In the genomic region with DNA sequence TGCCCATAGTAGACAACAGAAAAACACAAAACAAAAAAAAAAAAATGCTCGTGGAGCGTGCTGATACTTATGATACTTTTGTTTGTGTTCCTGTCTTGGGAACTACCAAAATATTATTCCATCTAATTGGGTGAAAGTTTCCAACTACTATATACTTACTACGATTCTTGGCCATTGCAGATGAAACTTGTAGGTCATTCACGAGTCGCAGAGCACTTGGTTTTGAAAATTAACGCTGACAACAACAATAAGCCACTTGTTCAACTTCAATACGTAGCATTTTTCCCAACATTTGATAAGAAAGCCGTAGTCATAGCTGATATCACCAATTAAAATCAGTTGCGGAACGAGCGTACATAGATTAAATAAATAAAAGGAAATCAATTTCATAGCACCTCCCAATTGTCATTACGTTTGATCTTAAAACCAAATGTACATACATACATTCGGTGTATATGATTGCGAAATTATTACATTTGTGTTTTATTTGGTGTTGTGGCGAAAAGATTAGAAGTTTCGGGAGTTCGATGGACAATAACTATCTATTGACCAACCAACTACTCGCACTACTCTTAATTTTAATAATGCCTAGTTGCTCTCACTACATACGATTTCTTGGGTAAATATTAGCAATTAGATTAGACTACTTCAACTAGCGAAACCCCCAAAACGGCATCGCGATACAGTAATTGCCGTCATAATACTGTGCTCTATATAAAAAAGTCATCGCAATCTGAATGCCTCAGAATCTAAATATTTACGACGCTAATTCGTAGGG, we compare ENCODE assay signal across 4 fruit fly cellular contexts.
TF ChIP-seq lines count a peak whose summit lies in the region.

No protein-coding gene starts in this region.

- no peak for TF ChIP-seq CTCF in whole organism, embryonic (GFP tag; optimal IDR thresholded peaks at IDR 0.05; lab: Kevin White, UChicago)

TF ChIP-seq in whole organism, adult, 20 proteins besides CTCF, POLR2A, EP300 and RAD21:
- no peak for TF ChIP-seq toe (GFP tag; optimal IDR thresholded peaks at IDR 0.05; lab: Kevin White, UChicago)
- no peak for TF ChIP-seq ovo (GFP tag; optimal IDR thresholded peaks at IDR 0.05; lab: Kevin White, UChicago)
- peak; percentile 44 for TF ChIP-seq kay (GFP tag; lab: Kevin White, UChicago; ENCODE audit: borderline replicate concordance)
- TF ChIP-seq tj (GFP tag; optimal IDR thresholded peaks at IDR 0.05; lab: Kevin White, UChicago) = peak; percentile 2

TF ChIP-seq in whole organism, embryonic, 481 proteins besides CTCF, POLR2A, EP300 and RAD21 (continues in another document):
- peak; percentile 76 for TF ChIP-seq CG10274 (GFP tag; optimal IDR thresholded peaks at IDR 0.05; lab: Kevin White, UChicago)
- no peak for TF ChIP-seq pros (GFP tag; optimal IDR thresholded peaks at IDR 0.05; lab: Kevin White, UChicago)
- TF ChIP-seq Ravus (GFP tag; IDR thresholded peaks at IDR 0.05; lab: Robert Waterston, UW) = no peak
- no peak for TF ChIP-seq CG4282 (GFP tag; optimal IDR thresholded peaks at IDR 0.05; lab: Kevin White, UChicago)
- TF ChIP-seq B-H1 (GFP tag; IDR thresholded peaks at IDR 0.05; lab: Robert Waterston, UW) = no peak
- peak; percentile 89 for TF ChIP-seq exex (tag; optimal IDR thresholded peaks at IDR 0.05; lab: Kevin White, UChicago)
- no peak for TF ChIP-seq maf-S (GFP tag; optimal IDR thresholded peaks at IDR 0.05; lab: Kevin White, UChicago)
- no peak for TF ChIP-seq CG15479 (GFP tag; optimal IDR thresholded peaks at IDR 0.05; lab: Kevin White, UChicago)
- peak; percentile 43 for TF ChIP-seq mirr (GFP tag; optimal IDR thresholded peaks at IDR 0.05; lab: Kevin White, UChicago)
- no peak for TF ChIP-seq CG8359 (GFP tag; optimal IDR thresholded peaks at IDR 0.05; lab: Kevin White, UChicago; ENCODE audit: borderline replicate concordance)
- TF ChIP-seq CG13296 (GFP tag; optimal IDR thresholded peaks at IDR 0.05; lab: Kevin White, UChicago) = peak; percentile 8
- TF ChIP-seq CG34422 (GFP tag; IDR thresholded peaks at IDR 0.05; lab: Robert Waterston, UW) = no peak
- TF ChIP-seq CG12104 (GFP tag; optimal IDR thresholded peaks at IDR 0.05; lab: Kevin White, UChicago) = no peak
- TF ChIP-seq Ptx1 (GFP tag; IDR thresholded peaks at IDR 0.05; lab: Robert Waterston, UW) = 0 out of 2 replicates have a peak, but pooled peaks have one; percentile 7
- no peak for TF ChIP-seq pnt (GFP tag; optimal IDR thresholded peaks at IDR 0.05; lab: Kevin White, UChicago)
- TF ChIP-seq cato (GFP tag; optimal IDR thresholded peaks at IDR 0.05; lab: Kevin White, UChicago; ENCODE audit: borderline replicate concordance) = no peak
- no peak for TF ChIP-seq bigmax (GFP tag; optimal IDR thresholded peaks at IDR 0.05; lab: Kevin White, UChicago)
- TF ChIP-seq Sry-δ (GFP tag; optimal IDR thresholded peaks at IDR 0.05; lab: Kevin White, UChicago) = no peak
- TF ChIP-seq Med (GFP tag; lab: Kevin White, UChicago) = peak; percentile 14
- peak; percentile 24 for TF ChIP-seq CG34376 (GFP tag; optimal IDR thresholded peaks at IDR 0.05; lab: Kevin White, UChicago)
- no peak for TF ChIP-seq CG4617 (GFP tag; optimal IDR thresholded peaks at IDR 0.05; lab: Kevin White, UChicago; ENCODE audit: borderline replicate concordance)
- TF ChIP-seq Hr3 (GFP tag; optimal IDR thresholded peaks at IDR 0.05; lab: Kevin White, UChicago) = no peak
- no peak for TF ChIP-seq Hsf (GFP tag; optimal IDR thresholded peaks at IDR 0.05; lab: Kevin White, UChicago)
- peak; percentile 19 for TF ChIP-seq BtbVII (GFP tag; optimal IDR thresholded peaks at IDR 0.05; lab: Kevin White, UChicago)
- TF ChIP-seq CG3281 (GFP tag; optimal IDR thresholded peaks at IDR 0.05; lab: Kevin White, UChicago) = peak; percentile 1
- TF ChIP-seq CG12219 (GFP tag; optimal IDR thresholded peaks at IDR 0.05; lab: Kevin White, UChicago) = no peak

TF ChIP-seq in whole organism, prepupa, 60 proteins besides CTCF, POLR2A, EP300 and RAD21:
- TF ChIP-seq Hr39 (GFP tag; optimal IDR thresholded peaks at IDR 0.05; lab: Kevin White, UChicago) = peak; percentile 11
- TF ChIP-seq cyc (GFP tag; optimal IDR thresholded peaks at IDR 0.05; lab: Kevin White, UChicago) = peak; percentile 2
- TF ChIP-seq eg (GFP tag; IDR thresholded peaks at IDR 0.05; lab: Robert Waterston, UW) = no peak
- TF ChIP-seq svp (GFP tag; lab: Kevin White, UChicago) = peak; percentile 78
- no peak for TF ChIP-seq fd85E (GFP tag; optimal IDR thresholded peaks at IDR 0.05; lab: Kevin White, UChicago)
- TF ChIP-seq esn (GFP tag; optimal IDR thresholded peaks at IDR 0.05; lab: Kevin White, UChicago) = peak; percentile 0
- TF ChIP-seq Ets96B (tag; optimal IDR thresholded peaks at IDR 0.05; lab: Kevin White, UChicago) = no peak
- TF ChIP-seq Eip93F (GFP tag; optimal IDR thresholded peaks at IDR 0.05; lab: Kevin White, UChicago) = peak; percentile 57
- TF ChIP-seq Smox (GFP tag; optimal IDR thresholded peaks at IDR 0.05; lab: Kevin White, UChicago) = peak; percentile 0

TF ChIP-seq in whole organism, pupa, 21 proteins besides CTCF, POLR2A, EP300 and RAD21:
- TF ChIP-seq Snoo (tag; optimal IDR thresholded peaks at IDR 0.05; lab: Kevin White, UChicago) = peak; percentile 24
- no peak for TF ChIP-seq Pif1B (GFP tag; optimal IDR thresholded peaks at IDR 0.05; lab: Kevin White, UChicago)
